Fruit fly (Drosophila melanogaster) whole organism, embryonic: ENCODE results near the gene Nse4.

Experiments
- Atf-2 ChIP-seq: fragments of 200-800 bp; sonication (Bioruptor generic); optimal IDR thresholded peaks from 2 replicates; lab custom pipeline; 2016; ENCODE audit warnings: missing biosample characterization, missing genetic modification characterization
- Bdp1 ChIP-seq: fragments of 200-800 bp; sonication (Bioruptor generic); optimal IDR thresholded peaks from 3 replicates; lab custom pipeline; 2016; ENCODE audit warnings: missing biosample characterization, missing genetic modification characterization
- CG1024 ChIP-seq: fragments of 200-800 bp; sonication (Bioruptor generic); IDR thresholded peaks from 2 replicates; pipeline ENCODE4 v1.3.6; 2022; ENCODE audit warnings: missing biosample characterization, missing genetic modification characterization
- CG10274 ChIP-seq: fragments of 200-800 bp; sonication (Bioruptor generic); optimal IDR thresholded peaks from 3 replicates; lab custom pipeline; 2017; ENCODE audit warnings: missing biosample characterization, mild to moderate bottlenecking, missing genetic modification characterization
- CG10431 ChIP-seq: fragments of 200-800 bp; sonication (Bioruptor generic); optimal IDR thresholded peaks from 3 replicates; lab custom pipeline; 2018; ENCODE audit warnings: missing biosample characterization, mild to moderate bottlenecking, missing genetic modification characterization
- CG12942 ChIP-seq: fragments of 200-800 bp; sonication (Bioruptor generic); optimal IDR thresholded peaks from 3 replicates; lab custom pipeline; 2016; ENCODE audit warnings: missing biosample characterization, missing genetic modification characterization
- CG13287 ChIP-seq: fragments of 200-800 bp; sonication (Bioruptor generic); IDR thresholded peaks from 2 replicates; pipeline ENCODE4 v1.3.6; 2022; ENCODE audit warnings: missing biosample characterization, missing genetic modification characterization; ENCODE audit not compliant: partially characterized antibody
- CG14965 ChIP-seq: fragments of 200-800 bp; sonication (Bioruptor generic); optimal IDR thresholded peaks from 2 replicates; lab custom pipeline; 2016; ENCODE audit warnings: missing biosample characterization, missing genetic modification characterization, borderline replicate concordance
- CG15601 ChIP-seq: fragments of 200-800 bp; sonication (Bioruptor generic); optimal IDR thresholded peaks from 3 replicates; lab custom pipeline; 2019; ENCODE audit warnings: missing biosample characterization, mild to moderate bottlenecking, missing genetic modification characterization, moderate library complexity
- CG2120 ChIP-seq: fragments of 200-800 bp; sonication (Bioruptor generic); optimal IDR thresholded peaks from 3 replicates; lab custom pipeline; 2016; ENCODE audit warnings: missing biosample characterization, missing genetic modification characterization
- CG2712 ChIP-seq: fragments of 200-800 bp; optimal IDR thresholded peaks from 3 replicates; lab custom pipeline; 2019; ENCODE audit warnings: missing biosample characterization, mild to moderate bottlenecking, missing genetic modification characterization, moderate library complexity
- CG30403 ChIP-seq: fragments of 200-800 bp; sonication (Bioruptor generic); optimal IDR thresholded peaks from 3 replicates; lab custom pipeline; 2016; ENCODE audit warnings: missing biosample characterization, missing genetic modification characterization
- CG32532 ChIP-seq: fragments of 200-800 bp; sonication (Bioruptor generic); IDR thresholded peaks from 2 replicates; pipeline ENCODE4 v1.3.6; 2022; ENCODE audit warnings: missing biosample characterization, missing genetic modification characterization
- CG34422 ChIP-seq: fragments of 200-800 bp; sonication (Bioruptor generic); IDR thresholded peaks from 3 replicates; pipeline ENCODE4 v1.3.6; 2022; ENCODE audit warnings: missing biosample characterization, missing genetic modification characterization
- CG42726 ChIP-seq: fragments of 200-800 bp; sonication (Bioruptor generic); IDR thresholded peaks from 2 replicates; pipeline ENCODE4 v1.3.6; 2022; ENCODE audit warnings: missing biosample characterization, missing genetic modification characterization; ENCODE audit not compliant: partially characterized antibody
- CG5953 ChIP-seq: fragments of 200-800 bp; sonication (Bioruptor generic); IDR thresholded peaks from 2 replicates; pipeline ENCODE4 v1.3.6; 2022; ENCODE audit warnings: missing biosample characterization, missing genetic modification characterization
- CG7271 ChIP-seq: fragments of 200-800 bp; sonication (Bioruptor generic); optimal IDR thresholded peaks from 2 replicates; lab custom pipeline; 2018; ENCODE audit warnings: missing biosample characterization, mild to moderate bottlenecking, missing genetic modification characterization, moderate library complexity
- CG8944 ChIP-seq: fragments of 200-800 bp; sonication (Bioruptor generic); optimal IDR thresholded peaks from 3 replicates; lab custom pipeline; 2016; ENCODE audit warnings: missing biosample characterization, missing genetic modification characterization
- CG9727 ChIP-seq: fragments of 200-800 bp; sonication (Bioruptor generic); optimal IDR thresholded peaks from 3 replicates; lab custom pipeline; 2017; ENCODE audit warnings: missing biosample characterization, mild to moderate bottlenecking, missing genetic modification characterization
- CHES-1-like ChIP-seq: fragments of 200-800 bp; sonication (Bioruptor generic); optimal IDR thresholded peaks from 2 replicates; lab custom pipeline; 2016; ENCODE audit warnings: missing biosample characterization, missing genetic modification characterization
- D ChIP-seq, 2 experiments: fragments of 200-800 bp in 1 of 2; fragments of >200 bp in 1 of 2; sonication (Bioruptor generic) in 1 of 2; optimal IDR thresholded peaks; 2 replicates in 1 of 2; 3 replicates in 1 of 2; lab custom pipeline; 2017; ENCODE audit warnings: mild to moderate bottlenecking in 1 of 2, missing biosample characterization in 1 of 2, missing genetic modification characterization in 1 of 2, missing genetic modification reagents in 1 of 2
- Dek ChIP-seq: fragments of 200-800 bp; sonication (Bioruptor generic); optimal IDR thresholded peaks from 3 replicates; lab custom pipeline; 2019; ENCODE audit warnings: missing biosample characterization, mild to moderate bottlenecking, missing genetic modification characterization, moderate library complexity
- HHEX ChIP-seq: fragments of 200-800 bp; sonication (Bioruptor generic); optimal IDR thresholded peaks from 3 replicates; lab custom pipeline; 2017; ENCODE audit warnings: missing biosample characterization, mild to moderate bottlenecking, missing genetic modification characterization, missing genetic modification reagents
- Hr3 ChIP-seq: fragments of 200-800 bp; sonication (Bioruptor generic); optimal IDR thresholded peaks from 3 replicates; lab custom pipeline; 2016; ENCODE audit warnings: missing biosample characterization, missing genetic modification characterization
- Max ChIP-seq: fragments of 200-800 bp; sonication (Bioruptor generic); optimal IDR thresholded peaks from 2 replicates; lab custom pipeline; 2016; ENCODE audit warnings: missing biosample characterization, mild to moderate bottlenecking, missing genetic modification characterization
- NFAT ChIP-seq: fragments of 200-800 bp; sonication (Bioruptor generic); IDR thresholded peaks from 2 replicates; pipeline ENCODE4 v1.3.6; 2022; ENCODE audit warnings: missing biosample characterization, missing genetic modification characterization
- Nf-YB ChIP-seq: fragments of 200-800 bp; sonication (Bioruptor generic); optimal IDR thresholded peaks from 3 replicates; lab custom pipeline; 2019; ENCODE audit warnings: missing biosample characterization, mild to moderate bottlenecking, missing genetic modification characterization, moderate library complexity
- Oaz ChIP-seq: fragments of 200-800 bp; sonication (Bioruptor generic); IDR thresholded peaks from 2 replicates; pipeline ENCODE4 v1.3.6; 2022; ENCODE audit warnings: missing biosample characterization, missing genetic modification characterization
- Scr ChIP-seq: fragments of 200-800 bp; sonication (Bioruptor generic); IDR thresholded peaks from 2 replicates; pipeline ENCODE4 v1.3.6; 2022; ENCODE audit warnings: missing biosample characterization, missing genetic modification characterization; ENCODE audit not compliant: partially characterized antibody
- Side ChIP-seq: fragments of 200-800 bp; sonication (Bioruptor generic); optimal IDR thresholded peaks from 2 replicates; lab custom pipeline; 2016; ENCODE audit warnings: missing biosample characterization, missing genetic modification characterization
- Taf1 ChIP-seq: fragments of 200-800 bp; sonication (Bioruptor generic); IDR thresholded peaks from 2 replicates; pipeline ENCODE4 v1.3.6; 2022; ENCODE audit warnings: missing biosample characterization, missing genetic modification characterization
- amos ChIP-seq: fragments of 200-800 bp; sonication (Bioruptor generic); IDR thresholded peaks from 2 replicates; pipeline ENCODE4 v1.3.6; 2022; ENCODE audit warnings: missing biosample characterization, missing genetic modification characterization; ENCODE audit not compliant: partially characterized antibody
- bcd ChIP-seq: fragments of 200-800 bp; sonication (Bioruptor generic); optimal IDR thresholded peaks from 2 replicates; lab custom pipeline; 2017; ENCODE audit warnings: missing biosample characterization, mild to moderate bottlenecking, missing genetic modification characterization
- cad ChIP-seq: fragments of >200 bp; optimal IDR thresholded peaks from 2 replicates; lab custom pipeline; 2017; ENCODE audit warnings: missing biosample characterization, missing genetic modification characterization
- da ChIP-seq: fragments of 200-800 bp; sonication (Bioruptor generic); optimal IDR thresholded peaks from 2 replicates; lab custom pipeline; 2016; ENCODE audit warnings: missing biosample characterization, missing genetic modification characterization
- dimm ChIP-seq: fragments of 200-800 bp; sonication (Bioruptor generic); IDR thresholded peaks from 2 replicates; pipeline ENCODE4 v1.3.6; 2022; ENCODE audit warnings: missing biosample characterization, missing genetic modification characterization
- gem ChIP-seq: fragments of 200-800 bp; sonication (Bioruptor generic); optimal IDR thresholded peaks from 2 replicates; lab custom pipeline; 2019; ENCODE audit warnings: missing biosample characterization, mild to moderate bottlenecking, missing genetic modification characterization, moderate library complexity
- hth ChIP-seq: fragments of >200 bp; optimal IDR thresholded peaks from 2 replicates; lab custom pipeline; 2017; ENCODE audit warnings: inconsistent platforms
- knrl ChIP-seq: fragments of 200-800 bp; sonication (Bioruptor generic); IDR thresholded peaks from 3 replicates; pipeline ENCODE4 v1.3.6; 2022; ENCODE audit warnings: missing biosample characterization, missing genetic modification characterization; ENCODE audit not compliant: partially characterized antibody
- lab ChIP-seq: fragments of 200-800 bp; sonication (Bioruptor generic); optimal IDR thresholded peaks from 3 replicates; lab custom pipeline; 2017; ENCODE audit warnings: missing biosample characterization, missing genetic modification characterization, mild to moderate bottlenecking, moderate library complexity, missing genetic modification reagents
- nau ChIP-seq: fragments of 200-800 bp; sonication (Bioruptor generic); optimal IDR thresholded peaks from 3 replicates; lab custom pipeline; 2017; ENCODE audit warnings: missing biosample characterization, mild to moderate bottlenecking, missing genetic modification characterization, missing genetic modification reagents
- nerfin-1 ChIP-seq: fragments of 200-800 bp; sonication (Bioruptor generic); optimal IDR thresholded peaks from 3 replicates; lab custom pipeline; 2019; ENCODE audit warnings: missing biosample characterization, mild to moderate bottlenecking, missing genetic modification characterization, moderate library complexity
- psq ChIP-seq: fragments of 200-800 bp; sonication (Bioruptor generic); optimal IDR thresholded peaks from 2 replicates; lab custom pipeline; 2017; ENCODE audit warnings: missing biosample characterization, missing genetic modification characterization
- pzg ChIP-seq: fragments of 200-800 bp; sonication (Bioruptor generic); optimal IDR thresholded peaks from 3 replicates; lab custom pipeline; 2018; ENCODE audit warnings: missing biosample characterization, mild to moderate bottlenecking, missing genetic modification characterization, moderate library complexity
- sna ChIP-seq: fragments of 200-800 bp; sonication (Bioruptor generic); IDR thresholded peaks from 2 replicates; pipeline ENCODE4 v1.3.6; 2022; ENCODE audit warnings: missing biosample characterization, missing genetic modification characterization; ENCODE audit not compliant: partially characterized antibody
- tgo ChIP-seq: fragments of 200-800 bp; sonication (Bioruptor generic); IDR thresholded peaks from 3 replicates; pipeline ENCODE4 v1.3.6; 2022; ENCODE audit warnings: missing biosample characterization, missing genetic modification characterization
- tx ChIP-seq: fragments of 200-800 bp; sonication (Bioruptor generic); optimal IDR thresholded peaks from 2 replicates; lab custom pipeline; 2016; ENCODE audit warnings: missing biosample characterization, missing genetic modification characterization
- unc-4 ChIP-seq: fragments of 200-800 bp; sonication (Bioruptor generic); IDR thresholded peaks from 2 replicates; pipeline ENCODE4 v1.3.6; 2022; ENCODE audit warnings: missing biosample characterization, missing genetic modification characterization; ENCODE audit not compliant: partially characterized antibody
- wdn ChIP-seq: fragments of 200-800 bp; sonication (Bioruptor generic); IDR thresholded peaks from 2 replicates; pipeline ENCODE4 v1.3.6; 2022; ENCODE audit warnings: missing biosample characterization, missing genetic modification characterization

Gene Nse4

dm6 chr2L:10428528-10428927, 10.7 kb upstream of the Nse4 start, which contains the start of gene CG5188 (continued):
- TF ChIP-seq unc-4 (GFP tag; lab: Robert Waterston, UW) (0 out of 2 replicates have a peak, but pooled peaks have one; percentile 26), knrl (peak; percentile 20; the same call in 1 of the 3 replicates), hth (lab: Kevin White, UChicago) (no peak), Taf1 (GFP tag; lab: Robert Waterston, UW) (0 out of 2 replicates have a peak, but pooled peaks have one; percentile 29), HHEX (GFP tag; lab: Kevin White, UChicago) (no peak), amos (GFP tag; lab: Robert Waterston, UW) (no peak; the same call in 1 of the 2 replicates), pzg (peak; percentile 40), tgo (GFP tag; lab: Robert Waterston, UW) (peak; percentile 17; the same call in 1 of the 3 replicates), CHES-1-like (GFP tag; lab: Kevin White, UChicago) (peak; percentile 20), Max (peak; percentile 40), tx (GFP tag; lab: Kevin White, UChicago) (no peak), CG42726 (GFP tag; lab: Robert Waterston, UW) (no peak), CG5953 (GFP tag; lab: Robert Waterston, UW) (peak; percentile 54; the same call in 1 of the 2 replicates), CG2712 (tag; lab: Kevin White, UChicago) (peak; percentile 65), nerfin-1 (tag; lab: Kevin White, UChicago) (peak; percentile 48), CG34422 (GFP tag; lab: Robert Waterston, UW) (peak; percentile 63; the same call in 2 of the 3 replicates), CG12942 (GFP tag; lab: Kevin White, UChicago) (no peak), Nf-YB (GFP tag; lab: Kevin White, UChicago) (peak; percentile 7), bcd (GFP tag; lab: Kevin White, UChicago) (no peak), dimm (GFP tag; lab: Robert Waterston, UW) (no peak), CG2120 (GFP tag; lab: Kevin White, UChicago) (peak; percentile 56), CG9727 (GFP tag; lab: Kevin White, UChicago) (peak; percentile 16), da (GFP tag; lab: Kevin White, UChicago) (no peak), Scr (GFP tag; lab: Robert Waterston, UW) (peak; percentile 47; the same call in 1 of the 2 replicates), CG14965 (no peak), gem (tag; lab: Kevin White, UChicago) (peak; percentile 74), Side (GFP tag; lab: Kevin White, UChicago) (no peak), Hr3 (GFP tag; lab: Kevin White, UChicago) (peak; percentile 9), CG10431 (GFP tag; lab: Kevin White, UChicago) (peak; percentile 2), sna (GFP tag; lab: Robert Waterston, UW) (0 out of 2 replicates have a peak, but pooled peaks have one; percentile 36), cad (no peak), lab (no peak), Bdp1 (GFP tag; lab: Kevin White, UChicago) (no peak), Atf-2 (no peak), D (optimal IDR thresholded peaks at IDR 0.05; lab: Kevin White, UChicago) (no peak), D (GFP tag; optimal IDR thresholded peaks at IDR 0.05; lab: Kevin White, UChicago) (no peak), nau (GFP tag; lab: Kevin White, UChicago) (peak; percentile 10), CG32532 (GFP tag; lab: Robert Waterston, UW) (peak; percentile 75), CG30403 (GFP tag; lab: Kevin White, UChicago) (peak; percentile 50), CG15601 (tag; lab: Kevin White, UChicago) (peak; percentile 31), CG10274 (no peak), CG7271 (tag; lab: Kevin White, UChicago) (peak; percentile 20), CG1024 (0 out of 2 replicates have a peak, but pooled peaks have one; percentile 44), Oaz (GFP tag; lab: Robert Waterston, UW) (no peak), psq (no peak), NFAT (GFP tag; lab: Robert Waterston, UW) (peak; percentile 74; the same call in 1 of the 2 replicates), Dek (tag; lab: Kevin White, UChicago) (peak; percentile 54), wdn (GFP tag; lab: Robert Waterston, UW) (no peak), CG13287 (GFP tag; lab: Robert Waterston, UW) (peak; percentile 62; the same call in 1 of the 2 replicates), CG8944 (no peak)
